Fruit fly (Drosophila melanogaster) whole organism, prepupa: ENCODE measurements around the gene Cftr.
A peak's percentile ranks its signal among the peaks of the same experiment; 100 is the strongest.

Source experiments
- Blimp-1 ChIP-seq: fragments of 200-800 bp; sonication (Bioruptor generic); optimal IDR thresholded peaks from 3 replicates; lab custom pipeline; 2017; ENCODE audit warnings: missing biosample characterization, missing genetic modification characterization, mild to moderate bottlenecking, moderate library complexity, missing genetic modification reagents
- CG10631 ChIP-seq: fragments of 200-800 bp; sonication (Bioruptor generic); optimal IDR thresholded peaks from 2 replicates; lab custom pipeline; 2016; ENCODE audit warnings: missing biosample characterization, missing genetic modification characterization
- CG11294 ChIP-seq: fragments of 200-800 bp; sonication (Bioruptor generic); IDR thresholded peaks from 2 replicates; pipeline ENCODE4 v1.3.6; 2022; ENCODE audit warnings: missing biosample characterization, missing genetic modification characterization
- CG11762 ChIP-seq: fragments of 200-800 bp; sonication (Bioruptor generic); optimal IDR thresholded peaks from 3 replicates; lab custom pipeline; 2016; ENCODE audit warnings: missing biosample characterization, missing genetic modification characterization; ENCODE audit not compliant: insufficient read depth
- CG1621 ChIP-seq: fragments of 200-800 bp; sonication (Bioruptor generic); optimal IDR thresholded peaks from 3 replicates; lab custom pipeline; 2018; ENCODE audit warnings: missing biosample characterization, mild to moderate bottlenecking, missing genetic modification characterization
- CG3032 ChIP-seq: fragments of 200-800 bp; optimal IDR thresholded peaks from 2 replicates; lab custom pipeline; 2019; ENCODE audit warnings: missing biosample characterization, mild to moderate bottlenecking, missing genetic modification characterization, moderate library complexity
- CG31627 ChIP-seq: fragments of 200-800 bp; sonication (Bioruptor generic); optimal IDR thresholded peaks from 3 replicates; lab custom pipeline; 2016; ENCODE audit warnings: missing biosample characterization, missing genetic modification characterization
- CG32006 ChIP-seq: fragments of 200-800 bp; sonication (Bioruptor generic); optimal IDR thresholded peaks from 3 replicates; lab custom pipeline; 2017; ENCODE audit warnings: missing biosample characterization, mild to moderate bottlenecking, missing genetic modification characterization
- CG34406 ChIP-seq: fragments of 200-800 bp; sonication (Bioruptor generic); optimal IDR thresholded peaks from 3 replicates; lab custom pipeline; 2016; ENCODE audit warnings: missing biosample characterization, missing genetic modification characterization
- CG4318 ChIP-seq: fragments of 200-800 bp; sonication (Bioruptor generic); optimal IDR thresholded peaks from 3 replicates; lab custom pipeline; 2017; ENCODE audit warnings: missing biosample characterization, mild to moderate bottlenecking, missing genetic modification characterization
- CG6163 ChIP-seq: fragments of 200-800 bp; sonication (Bioruptor generic); IDR thresholded peaks from 3 replicates; pipeline ENCODE4 v1.3.6; 2022; ENCODE audit warnings: missing biosample characterization, missing genetic modification characterization
- CG6276 ChIP-seq: fragments of 200-800 bp; sonication (Bioruptor generic); optimal IDR thresholded peaks from 2 replicates; lab custom pipeline; 2017; ENCODE audit warnings: missing biosample characterization, mild to moderate bottlenecking, missing genetic modification characterization
- CG6854 ChIP-seq: fragments of 200-800 bp; sonication (Bioruptor generic); optimal IDR thresholded peaks from 2 replicates; lab custom pipeline; 2017; ENCODE audit warnings: missing biosample characterization, mild to moderate bottlenecking, missing genetic modification characterization
- CG8119 ChIP-seq: fragments of 200-800 bp; sonication (Bioruptor generic); IDR thresholded peaks from 3 replicates; pipeline ENCODE4 v1.3.6; 2022; ENCODE audit warnings: missing biosample characterization, missing genetic modification characterization
- CG8319 ChIP-seq: fragments of 200-800 bp; sonication (Bioruptor generic); optimal IDR thresholded peaks from 3 replicates; lab custom pipeline; 2016; ENCODE audit warnings: missing biosample characterization, missing genetic modification characterization
- CG8632 ChIP-seq: fragments of 200-800 bp; sonication (Bioruptor generic); optimal IDR thresholded peaks from 3 replicates; lab custom pipeline; 2016; ENCODE audit warnings: missing biosample characterization, missing genetic modification characterization
- CG9139 ChIP-seq: fragments of 200-800 bp; sonication (Bioruptor generic); optimal IDR thresholded peaks from 3 replicates; lab custom pipeline; 2017; ENCODE audit warnings: missing biosample characterization, mild to moderate bottlenecking, missing genetic modification characterization
- Eip75B ChIP-seq: fragments of 200-800 bp; sonication (Bioruptor generic); optimal IDR thresholded peaks from 3 replicates; lab custom pipeline; 2016; ENCODE audit warnings: missing biosample characterization, missing genetic modification characterization
- Eip78C ChIP-seq: fragments of 200-800 bp; sonication (Bioruptor generic); peaks from one replicate; lab custom pipeline; 2016; ENCODE audit warnings: missing biosample characterization, missing genetic modification characterization
- Eip93F ChIP-seq: fragments of 200-800 bp; sonication (Bioruptor generic); optimal IDR thresholded peaks from 2 replicates; lab custom pipeline; 2016; ENCODE audit warnings: missing biosample characterization, mild to moderate bottlenecking, missing genetic modification characterization
- Ets21C ChIP-seq: fragments of 200-800 bp; sonication (Bioruptor generic); optimal IDR thresholded peaks from 3 replicates; lab custom pipeline; 2016; ENCODE audit warnings: missing biosample characterization, missing genetic modification characterization
- Hr38 ChIP-seq: sonication (Bioruptor generic); optimal IDR thresholded peaks from 2 replicates; lab custom pipeline; 2016; ENCODE audit warnings: missing biosample characterization, missing genetic modification characterization
- Hr4 ChIP-seq: fragments of 200-800 bp; sonication (Bioruptor generic); optimal IDR thresholded peaks from 3 replicates; lab custom pipeline; 2016; ENCODE audit warnings: missing biosample characterization, missing genetic modification characterization
- Lpt ChIP-seq: fragments of 200-800 bp; sonication (Bioruptor generic); optimal IDR thresholded peaks from 3 replicates; lab custom pipeline; 2016; ENCODE audit warnings: missing biosample characterization, missing genetic modification characterization
- Met ChIP-seq: fragments of 200-800 bp; sonication (Bioruptor generic); optimal IDR thresholded peaks from 3 replicates; lab custom pipeline; 2016; ENCODE audit warnings: missing biosample characterization, missing genetic modification characterization
- Smox ChIP-seq: fragments of 200-800 bp; sonication (Bioruptor generic); optimal IDR thresholded peaks from 3 replicates; lab custom pipeline; 2016; ENCODE audit warnings: missing biosample characterization, missing genetic modification characterization
- Sox102F ChIP-seq: fragments of 200-800 bp; sonication (Bioruptor generic); optimal IDR thresholded peaks from 2 replicates; lab custom pipeline; 2016; ENCODE audit warnings: missing biosample characterization, mild to moderate bottlenecking, missing genetic modification characterization
- achi ChIP-seq: fragments of 200-800 bp; sonication (Bioruptor generic); optimal IDR thresholded peaks from 3 replicates; lab custom pipeline; 2016; ENCODE audit warnings: missing biosample characterization, missing genetic modification characterization
- acj6 ChIP-seq: fragments of 200-800 bp; sonication (Bioruptor generic); optimal IDR thresholded peaks from 3 replicates; lab custom pipeline; 2016; ENCODE audit warnings: missing biosample characterization, missing genetic modification characterization
- cyc ChIP-seq: fragments of 200-800 bp; sonication (Bioruptor generic); optimal IDR thresholded peaks from 3 replicates; lab custom pipeline; 2016; ENCODE audit warnings: missing biosample characterization, missing genetic modification characterization
- dac ChIP-seq: fragments of 200-800 bp; sonication (Bioruptor generic); optimal IDR thresholded peaks from 2 replicates; lab custom pipeline; 2017; ENCODE audit warnings: missing biosample characterization, mild to moderate bottlenecking, missing genetic modification characterization
- eg ChIP-seq: fragments of 200-800 bp; sonication (Bioruptor generic); IDR thresholded peaks from 3 replicates; pipeline ENCODE4 v1.3.6; 2022; ENCODE audit warnings: missing biosample characterization, missing genetic modification characterization
- esn ChIP-seq: fragments of 200-800 bp; sonication (Bioruptor generic); optimal IDR thresholded peaks from 2 replicates; lab custom pipeline; 2016; ENCODE audit warnings: missing biosample characterization, mild to moderate bottlenecking, missing genetic modification characterization, moderate library complexity
- fd59A ChIP-seq: fragments of 200-800 bp; sonication (Bioruptor generic); optimal IDR thresholded peaks from 2 replicates; lab custom pipeline; 2017; ENCODE audit warnings: missing biosample characterization, mild to moderate bottlenecking, missing genetic modification characterization, missing genetic modification reagents
- lz ChIP-seq: fragments of 200-800 bp; sonication (Bioruptor generic); optimal IDR thresholded peaks from 3 replicates; lab custom pipeline; 2016; ENCODE audit warnings: missing biosample characterization, missing genetic modification characterization
- net ChIP-seq: fragments of 200-800 bp; sonication (Bioruptor generic); optimal IDR thresholded peaks from 3 replicates; lab custom pipeline; 2016; ENCODE audit warnings: missing biosample characterization, missing genetic modification characterization
- pdm3 ChIP-seq: fragments of 200-800 bp; sonication (Bioruptor generic); optimal IDR thresholded peaks from 3 replicates; lab custom pipeline; 2016; ENCODE audit warnings: missing biosample characterization, missing genetic modification characterization
- salr ChIP-seq, 2 experiments: fragments of 200-800 bp; sonication (Bioruptor generic); optimal IDR thresholded peaks; 3 replicates each; lab custom pipeline; 2016 to 2018; ENCODE audit warnings: missing biosample characterization in 2 of 2, missing genetic modification characterization in 2 of 2, mild to moderate bottlenecking in 1 of 2
- spab ChIP-seq: fragments of 200-800 bp; sonication (Bioruptor generic); optimal IDR thresholded peaks from 2 replicates; lab custom pipeline; 2017; ENCODE audit warnings: missing biosample characterization, mild to moderate bottlenecking, missing genetic modification characterization, missing genetic modification reagents
- ss ChIP-seq, 2 experiments: fragments of 200-800 bp; sonication (Bioruptor generic); optimal IDR thresholded peaks; 2 replicates in 1 of 2; 3 replicates in 1 of 2; lab custom pipeline; 2017 to 2018; ENCODE audit warnings: mild to moderate bottlenecking in 2 of 2, missing biosample characterization in 2 of 2, missing genetic modification characterization in 2 of 2, moderate library complexity in 1 of 2
- svp ChIP-seq: fragments of 200-800 bp; sonication (Bioruptor generic); peaks from one replicate; lab custom pipeline; 2016; ENCODE audit warnings: missing biosample characterization, missing genetic modification characterization
- topi ChIP-seq: fragments of 200-800 bp; sonication (Bioruptor generic); optimal IDR thresholded peaks from 3 replicates; lab custom pipeline; 2016; ENCODE audit warnings: missing biosample characterization, missing genetic modification characterization
- vri ChIP-seq: fragments of 200-800 bp; sonication (Bioruptor generic); optimal IDR thresholded peaks from 3 replicates; lab custom pipeline; 2016; ENCODE audit warnings: missing biosample characterization, mild to moderate bottlenecking, missing genetic modification characterization

The Cftr gene

dm6 chr3R:24557020-24557465 is 13.3 kb upstream of the Cftr start (continued):
- TF ChIP-seq Blimp-1 (GFP tag; lab: Kevin White, UChicago): no peak
- no peak for TF ChIP-seq CG6276 (GFP tag; lab: Kevin White, UChicago)
- TF ChIP-seq fd59A (GFP tag; lab: Kevin White, UChicago): no peak
- peak; percentile 63 for TF ChIP-seq Met (GFP tag; lab: Kevin White, UChicago)
- TF ChIP-seq CG4318 (GFP tag; lab: Kevin White, UChicago): no peak
- peak; percentile 13 for TF ChIP-seq Ets21C (GFP tag; lab: Kevin White, UChicago)
- TF ChIP-seq Eip75B (GFP tag; lab: Kevin White, UChicago): no peak
- TF ChIP-seq topi: peak; percentile 72
- no peak for TF ChIP-seq CG11762 (GFP tag; lab: Kevin White, UChicago)
- TF ChIP-seq salr (GFP tag; optimal IDR thresholded peaks at IDR 0.05; lab: Kevin White, UChicago): no peak
- no peak for TF ChIP-seq Smox (GFP tag; lab: Kevin White, UChicago)
- peak; percentile 44 for TF ChIP-seq acj6
- no peak for TF ChIP-seq CG8632
- TF ChIP-seq CG1621 (tag; lab: Kevin White, UChicago): no peak
- peak; percentile 19 for TF ChIP-seq CG6854
- TF ChIP-seq achi (GFP tag; lab: Kevin White, UChicago): no peak
- TF ChIP-seq CG11294 (GFP tag; lab: Robert Waterston, UW): no peak
- no peak for TF ChIP-seq eg (GFP tag; lab: Robert Waterston, UW)
- TF ChIP-seq Eip78C: peak; percentile 81
- no peak for TF ChIP-seq CG8319 (GFP tag; lab: Kevin White, UChicago)
- TF ChIP-seq cyc (GFP tag; lab: Kevin White, UChicago): peak; percentile 67
- no peak for TF ChIP-seq CG32006 (GFP tag; lab: Kevin White, UChicago)
- peak; percentile 1 for TF ChIP-seq CG3032 (tag; lab: Kevin White, UChicago)
- TF ChIP-seq Hr38 (GFP tag; lab: Kevin White, UChicago): no peak
- no peak for TF ChIP-seq pdm3 (GFP tag; lab: Kevin White, UChicago)
- peak; percentile 56 for TF ChIP-seq esn (GFP tag; lab: Kevin White, UChicago)

dm6 chr3R:24556554-24556953 is 12.8 kb upstream of the Cftr start:
- TF ChIP-seq spab: no peak
- TF ChIP-seq Eip78C: no peak
- no peak for TF ChIP-seq svp
- no peak for TF ChIP-seq CG34406
- no peak for TF ChIP-seq vri (GFP tag; lab: Kevin White, UChicago)
- TF ChIP-seq Hr4 (GFP tag; lab: Kevin White, UChicago): no peak
- no peak for TF ChIP-seq cyc (GFP tag; lab: Kevin White, UChicago)
- no peak for TF ChIP-seq CG6276 (GFP tag; lab: Kevin White, UChicago)
- TF ChIP-seq Met (GFP tag; lab: Kevin White, UChicago): no peak
- TF ChIP-seq lz (GFP tag; lab: Kevin White, UChicago): no peak
- TF ChIP-seq CG31627: no peak
- no peak for TF ChIP-seq net
- no peak for TF ChIP-seq dac (GFP tag; lab: Kevin White, UChicago)
- TF ChIP-seq ss (GFP tag; optimal IDR thresholded peaks at IDR 0.05; lab: Kevin White, UChicago): no peak
- TF ChIP-seq fd59A (GFP tag; lab: Kevin White, UChicago): no peak
- TF ChIP-seq CG11294 (GFP tag; lab: Robert Waterston, UW): no peak
- TF ChIP-seq Sox102F (GFP tag; lab: Kevin White, UChicago): no peak

- no peak for TF ChIP-seq Eip78C
- TF ChIP-seq CG6163 (GFP tag; lab: Robert Waterston, UW): no peak
- no peak for TF ChIP-seq Lpt (GFP tag; lab: Kevin White, UChicago)
- no peak for TF ChIP-seq ss (GFP tag; optimal IDR thresholded peaks at IDR 0.05; lab: Kevin White, UChicago)
- no peak for TF ChIP-seq fd59A (GFP tag; lab: Kevin White, UChicago)
- TF ChIP-seq CG10631 (GFP tag; lab: Kevin White, UChicago): no peak
- TF ChIP-seq svp: no peak
- no peak for TF ChIP-seq CG9139 (GFP tag; lab: Kevin White, UChicago)
- TF ChIP-seq Eip93F (GFP tag; lab: Kevin White, UChicago): no peak
- TF ChIP-seq CG8119: no peak
Measured at dm6 chr3R:24555932-24556331, 12.2 kb upstream of the Cftr start.
